Worm (Caenorhabditis elegans): ENCODE results near the gene C41H7.2.

ce11 chrII:3050703-3051102 is 36.1 kb downstream of the C41H7.2 start, which contains the start of gene sri-31:
- TF ChIP-seq ztf-4 (tag; optimal IDR thresholded peaks at IDR 0.05) (no peak), mef-2 (tag; optimal IDR thresholded peaks at IDR 0.05) (no peak)

Data from whole organism, L1 larva.